Worm (Caenorhabditis elegans): ENCODE data around the gene K12H6.12.

DNA sequence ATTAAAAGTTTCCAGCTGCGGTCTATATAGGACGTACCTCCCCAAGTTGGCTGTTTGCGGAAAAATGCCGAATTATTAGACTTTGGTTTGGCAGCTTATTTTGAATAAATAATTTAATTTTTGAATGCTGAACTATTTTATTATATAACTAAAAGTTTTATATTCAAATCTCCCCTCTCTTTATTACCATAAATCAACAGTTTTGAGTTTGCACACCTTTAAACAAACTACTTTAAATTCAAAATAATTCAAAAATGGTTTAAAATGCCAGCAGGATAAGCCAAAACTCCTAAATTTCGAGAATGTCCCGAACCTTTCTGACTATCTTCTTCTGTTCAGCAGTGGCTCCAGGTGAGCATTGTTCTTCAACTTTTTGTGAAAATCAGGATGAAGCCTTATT lies 28.7 kb upstream of the K12H6.12 start, which contains the start of gene F08D12.3:
- TF ChIP-seq jun-1 (tag; optimal IDR thresholded peaks at IDR 0.05) (no peak), rbr-2 (tag; optimal IDR thresholded peaks at IDR 0.05) (no peak), nhr-76 (tag; optimal IDR thresholded peaks at IDR 0.05) (no peak), unc-62 (GFP tag; optimal IDR thresholded peaks at IDR 0.05 in 1 of 2) (no peak), unc-62 (tag; optimal IDR thresholded peaks at IDR 0.05) (no peak), lin-1 (GFP tag; IDR thresholded peaks at IDR 0.05) (no peak), ZK546.5 (tag; optimal IDR thresholded peaks at IDR 0.05) (no peak), nhr-11 (tag; optimal IDR thresholded peaks at IDR 0.05) (no peak), aly-2 (tag; optimal IDR thresholded peaks at IDR 0.05) (no peak), ces-1 (GFP tag; optimal IDR thresholded peaks at IDR 0.05) (no peak), hlh-11 (tag; optimal IDR thresholded peaks at IDR 0.05) (no peak), aha-1 (tag) (no peak), fkh-10 (GFP tag; optimal IDR thresholded peaks at IDR 0.05) (no peak), spr-1 (tag; optimal IDR thresholded peaks at IDR 0.05) (no peak)
